Fruit fly (Drosophila melanogaster): Measurements from ENCODE around the gene CG13606.

CG13606 gene

dm6 chr3R:24230423-24231205, 58.2 kb downstream of the CG13606 start, which contains the start of gene mask (continued):
- TF ChIP-seq CG17568 (GFP tag; optimal IDR thresholded peaks at IDR 0.05): peak; percentile 58
- no peak for TF ChIP-seq Dek (tag; optimal IDR thresholded peaks at IDR 0.05)
- TF ChIP-seq ham (GFP tag; IDR thresholded peaks at IDR 0.05): 0 out of 2 replicates have a peak, but pooled peaks have one; percentile 25
- TF ChIP-seq CG6854 (GFP tag; optimal IDR thresholded peaks at IDR 0.05): peak; percentile 74
- peak; percentile 71 for TF ChIP-seq CG3065 (GFP tag; optimal IDR thresholded peaks at IDR 0.05)
- TF ChIP-seq HmgZ (tag; optimal IDR thresholded peaks at IDR 0.05): peak; percentile 56
- peak; percentile 27 for TF ChIP-seq Chrac-16 (GFP tag; optimal IDR thresholded peaks at IDR 0.05)
- TF ChIP-seq gcm (GFP tag; optimal IDR thresholded peaks at IDR 0.05): peak; percentile 42
- TF ChIP-seq p53 (GFP tag; optimal IDR thresholded peaks at IDR 0.05): peak; percentile 74
- peak; percentile 70 for TF ChIP-seq al (GFP tag; IDR thresholded peaks at IDR 0.05)
- TF ChIP-seq Ada2b (GFP tag; IDR thresholded peaks at IDR 0.05): peak; percentile 42; the same call in 1 of the 2 replicates
- TF ChIP-seq croc (GFP tag; conservative IDR thresholded peaks at IDR 0.05): 0 out of 3 replicates have a peak, but pooled peaks have one; percentile 26
- peak; percentile 48 for TF ChIP-seq HLH54F (GFP tag; optimal IDR thresholded peaks at IDR 0.05)
- peak; percentile 74 for TF ChIP-seq CG9609 (GFP tag; optimal IDR thresholded peaks at IDR 0.05)
- TF ChIP-seq chif (GFP tag; optimal IDR thresholded peaks at IDR 0.05): peak; percentile 56 to 77
- peak; percentile 64 for TF ChIP-seq Myb (GFP tag; optimal IDR thresholded peaks at IDR 0.05)
- no peak; the same call in 2 of the 3 replicates for TF ChIP-seq CG16813 (GFP tag; IDR thresholded peaks at IDR 0.05; ENCODE audit: partially characterized antibody)
- TF ChIP-seq CG4404 (GFP tag; IDR thresholded peaks at IDR 0.05): no peak
- peak; percentile 46 for TF ChIP-seq CG2120 (GFP tag; optimal IDR thresholded peaks at IDR 0.05)
- TF ChIP-seq hbn (GFP tag; IDR thresholded peaks at IDR 0.05; ENCODE audit: partially characterized antibody): no peak
- peak; percentile 46; the same call in 1 of the 2 replicates for TF ChIP-seq Taf1 (GFP tag; IDR thresholded peaks at IDR 0.05)
- peak; percentile 89 for TF ChIP-seq gfzf (GFP tag; optimal IDR thresholded peaks at IDR 0.05)
- TF ChIP-seq MTF-1 (GFP tag; optimal IDR thresholded peaks at IDR 0.05; ENCODE audit: borderline replicate concordance): peak; percentile 87
- TF ChIP-seq CG9932 (GFP tag; IDR thresholded peaks at IDR 0.05): peak; percentile 65
- peak; percentile 47 for TF ChIP-seq CG4820 (GFP tag; optimal IDR thresholded peaks at IDR 0.05)
- peak; percentile 68 for TF ChIP-seq CG31441 (GFP tag; IDR thresholded peaks at IDR 0.05)
- TF ChIP-seq CG2678 (tag; optimal IDR thresholded peaks at IDR 0.05): peak; percentile 59
- TF ChIP-seq CG6689 (GFP tag; IDR thresholded peaks at IDR 0.05): 0 out of 2 replicates have a peak, but pooled peaks have one; percentile 24
- no peak for TF ChIP-seq ftz-f1 (GFP tag; optimal IDR thresholded peaks at IDR 0.05)
- no peak for TF ChIP-seq zf30C (GFP tag; optimal IDR thresholded peaks at IDR 0.05)
- peak; percentile 18 for TF ChIP-seq bbx (GFP tag; IDR thresholded peaks at IDR 0.05; ENCODE audit: partially characterized antibody)
- peak; percentile 52 for TF ChIP-seq CG2712 (tag; optimal IDR thresholded peaks at IDR 0.05)
- peak; percentile 52 for TF ChIP-seq tin (GFP tag; optimal IDR thresholded peaks at IDR 0.05)
- peak; percentile 66 for TF ChIP-seq Deaf1 (tag; optimal IDR thresholded peaks at IDR 0.05)
- peak; percentile 52 for TF ChIP-seq lbe (GFP tag; optimal IDR thresholded peaks at IDR 0.05)
- TF ChIP-seq btn (GFP tag; optimal IDR thresholded peaks at IDR 0.05): peak; percentile 51
- TF ChIP-seq CG33213 (GFP tag; optimal IDR thresholded peaks at IDR 0.05): peak; percentile 84
- TF ChIP-seq CG15514 (GFP tag; optimal IDR thresholded peaks at IDR 0.05): peak; percentile 76
- TF ChIP-seq lov (optimal IDR thresholded peaks at IDR 0.05): no peak
- TF ChIP-seq lov (GFP tag; IDR thresholded peaks at IDR 0.05): peak; percentile 91
- TF ChIP-seq H2.0 (GFP tag; IDR thresholded peaks at IDR 0.05): peak; percentile 70; the same call in 1 of the 2 replicates
- no peak for TF ChIP-seq sna (GFP tag; IDR thresholded peaks at IDR 0.05; ENCODE audit: partially characterized antibody)
- TF ChIP-seq vnd (GFP tag; IDR thresholded peaks at IDR 0.05; ENCODE audit: partially characterized antibody): no peak; the same call in 2 of the 3 replicates
- peak; percentile 81 for TF ChIP-seq vvl (GFP tag; IDR thresholded peaks at IDR 0.05)
- TF ChIP-seq klu (GFP tag; IDR thresholded peaks at IDR 0.05): no peak
- peak; percentile 55 for TF ChIP-seq ac (GFP tag; optimal IDR thresholded peaks at IDR 0.05)
- TF ChIP-seq CG30020 (tag; optimal IDR thresholded peaks at IDR 0.05): peak; percentile 32
- no peak for TF ChIP-seq CG3838 (GFP tag; optimal IDR thresholded peaks at IDR 0.05)
- peak in 1 of 2 experiments; percentile 71 for TF ChIP-seq insv (GFP tag; optimal IDR thresholded peaks at IDR 0.05)

Measured in whole organism, embryonic.